Fruit fly (Drosophila melanogaster) Kc167 (cell line): ENCODE measurements around the gene Tsc1.

Experiments used
- Myc ChIP-seq: fragments of >200 bp; optimal IDR thresholded peaks from 2 replicates; lab custom pipeline; 2017; ENCODE audit warnings: missing external identifiers
- h ChIP-seq: fragments of >200 bp; optimal IDR thresholded peaks from 3 replicates; lab custom pipeline; 2018; ENCODE audit warnings: missing external identifiers
- insv ChIP-seq: fragments of >200 bp; optimal IDR thresholded peaks from 3 replicates; lab custom pipeline; 2018; ENCODE audit warnings: missing external identifiers

DNA sequence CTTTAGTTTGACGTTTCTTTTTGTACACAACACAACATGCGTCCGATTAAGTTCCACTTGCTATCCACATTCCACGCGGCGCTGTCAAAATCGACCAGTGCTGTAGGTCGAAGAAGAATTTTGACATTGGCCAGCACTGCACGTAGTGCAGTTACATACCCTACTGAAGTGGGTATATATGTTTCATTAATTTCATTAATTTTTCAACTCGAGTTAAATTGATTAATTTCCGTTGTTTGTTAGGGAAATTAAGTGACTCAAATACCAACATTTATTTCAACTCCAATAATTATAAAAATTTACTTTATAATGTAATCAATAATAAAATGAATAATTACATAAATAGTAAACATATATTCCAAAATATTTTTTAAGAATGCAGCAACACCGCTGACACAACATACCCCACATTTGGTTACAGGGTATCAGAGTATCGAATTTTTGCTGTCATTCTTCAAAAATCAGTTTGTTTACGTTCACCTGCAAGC lies 21.2 kb upstream of the Tsc1 start, which contains the start of the genes eIF4EHP and CG18428:
- no peak for TF ChIP-seq Myc (lab: Kevin White, UChicago)
- no peak for TF ChIP-seq insv (lab: Kevin White, UChicago)
- TF ChIP-seq h (lab: Kevin White, UChicago) = no peak
